Fruit fly (Drosophila melanogaster) whole organism: ENCODE measurements around the gene CIAPIN1.

ENCODE experiments used
- CG8478 ChIP-seq: fragments of >200 bp; optimal IDR thresholded peaks from 2 replicates; lab custom pipeline; 2018; ENCODE audit warnings: inconsistent platforms
- Dll ChIP-seq: fragments of >200 bp; optimal IDR thresholded peaks from 2 replicates; lab custom pipeline; 2017
- EcR ChIP-seq, 2 experiments: fragments of >200 bp; optimal IDR thresholded peaks; 2 replicates each; lab custom pipeline; 2017; ENCODE audit warnings: missing biosample characterization in 2 of 2, missing genetic modification characterization in 2 of 2, missing genetic modification reagents in 2 of 2
- pan ChIP-seq: fragments of >200 bp; optimal IDR thresholded peaks from 2 replicates; lab custom pipeline; 2017
- psq ChIP-seq: fragments of >200 bp; optimal IDR thresholded peaks from 2 replicates; lab custom pipeline; 2017
- usp ChIP-seq: fragments of >200 bp; optimal IDR thresholded peaks from 2 replicates; lab custom pipeline; 2017; ENCODE audit warnings: missing biosample characterization, missing genetic modification characterization, mixed read lengths

The CIAPIN1 gene

dm6 chr2L:15013523-15013922, 25.1 kb downstream of the CIAPIN1 start:
- no peak for TF ChIP-seq EcR (GFP tag; optimal IDR thresholded peaks at IDR 0.05; lab: Kevin White, UChicago)
- TF ChIP-seq CG8478 (lab: Kevin White, UChicago): no peak
- no peak for TF ChIP-seq usp (GFP tag; lab: Kevin White, UChicago)
- TF ChIP-seq Dll (lab: Kevin White, UChicago): no peak
- TF ChIP-seq pan (lab: Kevin White, UChicago): no peak
- no peak for TF ChIP-seq psq

- TF ChIP-seq Dll (lab: Kevin White, UChicago) (no peak), CG8478 (lab: Kevin White, UChicago) (no peak), pan (lab: Kevin White, UChicago) (no peak), psq (no peak), usp (GFP tag; lab: Kevin White, UChicago) (no peak), EcR (GFP tag; optimal IDR thresholded peaks at IDR 0.05; lab: Kevin White, UChicago) (no peak)
Measured at dm6 chr2L:15011779-15012178, 26.9 kb downstream of the CIAPIN1 start.

- TF ChIP-seq CG8478 (lab: Kevin White, UChicago) (no peak), psq (no peak), pan (lab: Kevin White, UChicago) (no peak), usp (GFP tag; lab: Kevin White, UChicago) (no peak), EcR (GFP tag; optimal IDR thresholded peaks at IDR 0.05; lab: Kevin White, UChicago) (no peak), Dll (lab: Kevin White, UChicago) (no peak)
Measured at dm6 chr2L:15009703-15010102, 29.0 kb downstream of the CIAPIN1 start, which contains the start of the genes THG and Rnmt. THG (minus strand) TSS chr2L:15009724. Rnmt (plus strand) TSS chr2L:15009939.

dm6 chr2L:15008034-15008433, 30.6 kb downstream of the CIAPIN1 start:
- TF ChIP-seq CG8478 (lab: Kevin White, UChicago) (no peak), EcR (GFP tag; optimal IDR thresholded peaks at IDR 0.05; lab: Kevin White, UChicago) (no peak), psq (no peak), usp (GFP tag; lab: Kevin White, UChicago) (no peak), Dll (lab: Kevin White, UChicago) (no peak), pan (lab: Kevin White, UChicago) (no peak)

dm6 chr2L:15007331-15007863, 31.3 kb downstream of the CIAPIN1 start, which contains the start of the genes Ankrd49 and NC2beta:
Ankrd49 (minus strand) TSS chr2L:15007431.
NC2beta (plus strand) TSS chr2L:15007813.
- TF ChIP-seq usp (GFP tag; lab: Kevin White, UChicago): no peak

- TF ChIP-seq usp (GFP tag; lab: Kevin White, UChicago) (no peak), Dll (lab: Kevin White, UChicago) (no peak), psq (no peak), CG8478 (lab: Kevin White, UChicago) (no peak), EcR (GFP tag; optimal IDR thresholded peaks at IDR 0.05; lab: Kevin White, UChicago) (no peak), pan (lab: Kevin White, UChicago) (no peak)
Measured at dm6 chr2L:15005505-15005904, 33.2 kb downstream of the CIAPIN1 start, which contains the start of gene DCTN5-p25. DCTN5-p25 (plus strand) TSS chr2L:15005733.

dm6 chr2L:15001847-15002246, 36.8 kb downstream of the CIAPIN1 start:
- TF ChIP-seq Dll (lab: Kevin White, UChicago) (no peak), CG8478 (lab: Kevin White, UChicago) (no peak), psq (no peak), EcR (GFP tag; optimal IDR thresholded peaks at IDR 0.05; lab: Kevin White, UChicago) (no peak), pan (lab: Kevin White, UChicago) (no peak), usp (GFP tag; lab: Kevin White, UChicago) (no peak)

dm6 chr2L:15000360-15000759, 38.3 kb downstream of the CIAPIN1 start:
- no peak for TF ChIP-seq CG8478 (lab: Kevin White, UChicago)

- TF ChIP-seq CG8478 (lab: Kevin White, UChicago) (no peak), Dll (lab: Kevin White, UChicago) (peak; percentile 37), usp (GFP tag; lab: Kevin White, UChicago) (no peak), EcR (GFP tag; optimal IDR thresholded peaks at IDR 0.05; lab: Kevin White, UChicago) (no peak), pan (lab: Kevin White, UChicago) (no peak), psq (no peak)
Measured at dm6 chr2L:14997370-14997769, 41.3 kb downstream of the CIAPIN1 start, which contains the start of gene mol. mol (minus strand) TSS chr2L:14997559.

- TF ChIP-seq EcR (GFP tag; optimal IDR thresholded peaks at IDR 0.05; lab: Kevin White, UChicago) (peak in 1 of 2 experiments; percentile 3), Dll (lab: Kevin White, UChicago) (peak; percentile 26), usp (GFP tag; lab: Kevin White, UChicago) (no peak), CG8478 (lab: Kevin White, UChicago) (no peak), psq (no peak), pan (lab: Kevin White, UChicago) (no peak)
Measured at dm6 chr2L:14995594-14996463, 42.8 kb downstream of the CIAPIN1 start.

dm6 chr2L:14994834-14995506, 43.7 kb downstream of the CIAPIN1 start:
- no peak for TF ChIP-seq EcR (GFP tag; optimal IDR thresholded peaks at IDR 0.05; lab: Kevin White, UChicago)
